Worm (Caenorhabditis elegans) whole organism, L4 larva: ENCODE results near the gene aex-3.

Experiments used
- F37D6.2 ChIP-seq: sonication (generic microtip); optimal IDR thresholded peaks from 2 replicates; lab custom pipeline; 2016; ENCODE audit warnings: mild to moderate bottlenecking, missing genetic modification characterization, missing compliant biosample characterization
- F44E2.7 ChIP-seq: fragments of 200-800 bp; sonication (Bioruptor generic); IDR thresholded peaks from 2 replicates; pipeline ENCODE4 v2.1.2; 2022; ENCODE audit warnings: missing genetic modification characterization, missing compliant biosample characterization
- T26A8.4 ChIP-seq: fragments of 200-800 bp; sonication (Bioruptor generic); IDR thresholded peaks from 2 replicates; pipeline ENCODE4 v1.3.6; 2022; ENCODE audit warnings: missing genetic modification characterization, missing compliant biosample characterization
- Y105C5A.15 ChIP-seq: fragments of 200-800 bp; sonication (Bioruptor generic); IDR thresholded peaks from 2 replicates; pipeline ENCODE4 v1.3.6; 2022; ENCODE audit warnings: missing genetic modification characterization, missing compliant biosample characterization
- Y75B8A.6 ChIP-seq: fragments of 200-800 bp; sonication (Bioruptor generic); IDR thresholded peaks from 2 replicates; pipeline ENCODE4 v1.3.6; 2022; ENCODE audit warnings: missing genetic modification reagents, missing genetic modification characterization, missing compliant biosample characterization
- aha-1 ChIP-seq: fragments of 150-350 bp; peaks from one replicate; lab custom pipeline; 2014; ENCODE audit warnings: missing biosample characterization, missing genetic modification characterization
- aly-2 ChIP-seq: sonication (generic microtip); optimal IDR thresholded peaks from 2 replicates; lab custom pipeline; 2018; ENCODE audit warnings: missing biosample characterization, missing genetic modification characterization
- attf-4 ChIP-seq: sonication (generic microtip); optimal IDR thresholded peaks from 3 replicates; lab custom pipeline; 2017; ENCODE audit warnings: missing biosample characterization, missing genetic modification characterization
- ceh-32 ChIP-seq: sonication (generic microtip); optimal IDR thresholded peaks from 2 replicates; lab custom pipeline; 2016; ENCODE audit warnings: mild to moderate bottlenecking, missing genetic modification characterization, missing compliant biosample characterization; ENCODE audit not compliant: poor library complexity
- daf-19 ChIP-seq: fragments of 200-800 bp; sonication (Bioruptor generic); conservative IDR thresholded peaks from 2 replicates; pipeline ENCODE4 v1.3.6; 2022; ENCODE audit warnings: missing genetic modification characterization, missing compliant biosample characterization
- dmd-8 ChIP-seq: fragments of 200-800 bp; sonication (Bioruptor generic); IDR thresholded peaks from 2 replicates; pipeline ENCODE4 v1.3.6; 2022; ENCODE audit warnings: missing genetic modification characterization, missing compliant biosample characterization
- hlh-11 ChIP-seq: fragments of 200-800 bp; sonication (Bioruptor generic); optimal IDR thresholded peaks from 2 replicates; lab custom pipeline; 2018; ENCODE audit warnings: mild to moderate bottlenecking, missing genetic modification characterization, missing compliant biosample characterization
- lin-1 ChIP-seq: fragments of 200-800 bp; sonication (Bioruptor generic); IDR thresholded peaks from 2 replicates; pipeline ENCODE4 v1.3.6; 2022; ENCODE audit warnings: missing genetic modification reagents, missing genetic modification characterization, missing compliant biosample characterization
- lin-15B ChIP-seq: fragments of 150-350 bp; sonication (generic microtip); optimal IDR thresholded peaks from 3 replicates; lab custom pipeline; 2014; ENCODE audit warnings: missing biosample characterization, missing genetic modification characterization
- lsy-2 ChIP-seq, 2 experiments: fragments of 150-350 bp in 1 of 2; sonication (generic microtip) in 1 of 2; optimal IDR thresholded peaks; 2 replicates each; lab custom pipeline; 2014 to 2017; ENCODE audit warnings: missing biosample characterization in 2 of 2, missing genetic modification characterization in 2 of 2
- mdt-29 ChIP-seq: fragments of 200-800 bp; sonication (Bioruptor generic); IDR thresholded peaks from 2 replicates; pipeline ENCODE4 v1.3.6; 2022; ENCODE audit warnings: missing genetic modification reagents, missing genetic modification characterization, missing compliant biosample characterization
- mes-2 ChIP-seq: sonication (generic microtip); optimal IDR thresholded peaks from 2 replicates; lab custom pipeline; 2016; ENCODE audit warnings: missing genotype, mild to moderate bottlenecking, missing genetic modification characterization, missing compliant biosample characterization; ENCODE audit not compliant: poor library complexity, severe bottlenecking
- mxl-2 ChIP-seq: fragments of 200-800 bp; sonication (Bioruptor generic); conservative IDR thresholded peaks from 2 replicates; pipeline ENCODE4 v1.3.6; 2022; ENCODE audit warnings: missing genetic modification reagents, missing genetic modification characterization, missing compliant biosample characterization
- nhr-111 ChIP-seq: fragments of 200-800 bp; sonication (Bioruptor generic); optimal IDR thresholded peaks from 2 replicates; lab custom pipeline; 2018; ENCODE audit warnings: mild to moderate bottlenecking, missing genetic modification characterization, missing compliant biosample characterization
- nhr-25 ChIP-seq: sonication (generic microtip); optimal IDR thresholded peaks from 2 replicates; lab custom pipeline; 2017; ENCODE audit warnings: missing genetic modification characterization, mild to moderate bottlenecking, missing compliant biosample characterization, antibody characterized with exemption, moderate library complexity, borderline replicate concordance; ENCODE audit not compliant: insufficient read depth
- nhr-6 ChIP-seq: fragments of 150-350 bp; optimal IDR thresholded peaks from 2 replicates; lab custom pipeline; 2014; ENCODE audit warnings: missing biosample characterization, missing genetic modification characterization
- nhr-77 ChIP-seq: fragments of 150-350 bp; optimal IDR thresholded peaks from 2 replicates; lab custom pipeline; 2014; ENCODE audit warnings: missing biosample characterization, missing genetic modification characterization
- saeg-2 ChIP-seq: fragments of 200-800 bp; sonication (Bioruptor generic); IDR thresholded peaks from 2 replicates; pipeline ENCODE4 v1.3.6; 2022; ENCODE audit warnings: missing genetic modification reagents, missing genetic modification characterization, missing compliant biosample characterization
- snpc-1.2 ChIP-seq: fragments of 200-800 bp; sonication (Bioruptor generic); IDR thresholded peaks from 2 replicates; pipeline ENCODE4 v1.3.6; 2022; ENCODE audit warnings: missing genetic modification reagents, missing genetic modification characterization, missing compliant biosample characterization
- spr-1 ChIP-seq: sonication (generic microtip); optimal IDR thresholded peaks from 2 replicates; lab custom pipeline; 2016; ENCODE audit warnings: mild to moderate bottlenecking, missing genetic modification characterization, missing compliant biosample characterization
- unc-62 ChIP-seq, 3 experiments: fragments of 150-350 bp in 1 of 3; sonication (generic microtip); optimal IDR thresholded peaks in 2 of 3; peaks in 1 of 3; 1 replicate in 1 of 3; 2 replicates in 2 of 3; lab custom pipeline; 2014 to 2017; ENCODE audit warnings: missing biosample characterization in 3 of 3, missing genetic modification characterization in 3 of 3, missing genetic modification reagents in 3 of 3, missing genotype in 1 of 3
- vab-7 ChIP-seq: fragments of 200-800 bp; sonication (Bioruptor generic); IDR thresholded peaks from 2 replicates; pipeline ENCODE4 v1.3.6; 2022; ENCODE audit warnings: missing genetic modification reagents, missing genetic modification characterization, missing compliant biosample characterization
- zfp-2 ChIP-seq: sonication (generic microtip); optimal IDR thresholded peaks from 2 replicates; lab custom pipeline; 2016; ENCODE audit warnings: mild to moderate bottlenecking, missing genetic modification characterization, missing compliant biosample characterization
- zfp-3 ChIP-seq: fragments of 200-800 bp; sonication (Bioruptor generic); conservative IDR thresholded peaks from 2 replicates; pipeline ENCODE4 v1.3.6; 2022; ENCODE audit warnings: missing genetic modification reagents, missing genetic modification characterization, missing compliant biosample characterization
- ztf-11 ChIP-seq: fragments of 150-350 bp; optimal IDR thresholded peaks from 2 replicates; lab custom pipeline; 2014; ENCODE audit warnings: missing biosample characterization, missing genetic modification characterization

The aex-3 gene

ce11 chrX:784853-785252 lies 25.3 kb upstream of the aex-3 start, which contains the start of gene T04G9.6:
Gene T04G9.6 (minus strand): TSS chrX:784953.
- peak; percentile 25 for TF ChIP-seq aha-1 (tag; lab: Kevin White, UChicago)
- no peak for TF ChIP-seq hlh-11
- TF ChIP-seq nhr-25 (tag; lab: Kevin White, UChicago), result no peak
- TF ChIP-seq nhr-6, result no peak
- TF ChIP-seq lin-1 (GFP tag; lab: Robert Waterston, UW), result no peak
- TF ChIP-seq aly-2 (tag; lab: Kevin White, UChicago), result no peak
- no peak for TF ChIP-seq F37D6.2
- TF ChIP-seq unc-62 (GFP tag; optimal IDR thresholded peaks at IDR 0.05 in 1 of 2; lab: Kevin White, UChicago), result peak in 1 of 2 experiments; percentile 25
- no peak for TF ChIP-seq unc-62 (tag; optimal IDR thresholded peaks at IDR 0.05; lab: Kevin White, UChicago)
- no peak for TF ChIP-seq saeg-2 (GFP tag; lab: Robert Waterston, UW)
- TF ChIP-seq zfp-2 (tag; lab: Kevin White, UChicago), result no peak

- TF ChIP-seq mxl-2 (GFP tag; lab: Robert Waterston, UW) (no peak), unc-62 (GFP tag; optimal IDR thresholded peaks at IDR 0.05 in 1 of 2; lab: Kevin White, UChicago) (peak in 1 of 2 experiments; percentile 65), unc-62 (tag; optimal IDR thresholded peaks at IDR 0.05; lab: Kevin White, UChicago) (no peak)
These were observed 20.5 kb upstream of the aex-3 start for ce11 chrX:780027-780426.

ce11 chrX:779259-779658 lies 19.7 kb upstream of the aex-3 start:
- TF ChIP-seq aha-1 (tag; lab: Kevin White, UChicago) (peak; percentile 97), vab-7 (GFP tag; lab: Robert Waterston, UW) (no peak)

- TF ChIP-seq nhr-111 (no peak), lin-15B (tag; lab: Kevin White, UChicago) (no peak), spr-1 (tag; lab: Kevin White, UChicago) (no peak), daf-19 (no peak), F44E2.7 (GFP tag; lab: Robert Waterston, UW) (no peak), snpc-1.2 (no peak), attf-4 (no peak), mes-2 (tag; lab: Kevin White, UChicago) (no peak), zfp-3 (GFP tag; lab: Robert Waterston, UW) (no peak), zfp-2 (tag; lab: Kevin White, UChicago) (no peak), lsy-2 (tag; optimal IDR thresholded peaks at IDR 0.05; lab: Kevin White, UChicago) (no peak), Y105C5A.15 (GFP tag; lab: Robert Waterston, UW) (no peak), mdt-29 (no peak), ztf-11 (no peak), saeg-2 (GFP tag; lab: Robert Waterston, UW) (no peak), T26A8.4 (GFP tag; lab: Robert Waterston, UW) (no peak), dmd-8 (no peak), Y75B8A.6 (GFP tag; lab: Robert Waterston, UW) (no peak), nhr-25 (tag; lab: Kevin White, UChicago) (no peak)
These were observed 17.9 kb upstream of the aex-3 start, which contains the start of gene nas-15 for ce11 chrX:777421-777820. Gene nas-15 (plus strand): TSS chrX:777721.

ce11 chrX:772184-772583 lies 12.7 kb upstream of the aex-3 start, which contains the start of gene T04G9.4:
Gene T04G9.4 (plus strand): TSS chrX:772476.
- TF ChIP-seq mes-2 (tag; lab: Kevin White, UChicago) (no peak), Y75B8A.6 (GFP tag; lab: Robert Waterston, UW) (no peak), ceh-32 (tag; lab: Kevin White, UChicago) (no peak), aha-1 (tag; lab: Kevin White, UChicago) (no peak)

- no peak for TF ChIP-seq nhr-77 (tag; lab: Kevin White, UChicago)
These were observed 11.0 kb upstream of the aex-3 start, which contains the start of gene T04G9.7 for ce11 chrX:770537-770936. Gene T04G9.7 (plus strand): TSS chrX:770837.
